Worm (Caenorhabditis elegans) whole organism, L2 larva: ENCODE results near the gene bbln-1.

Source experiments
- alr-1 ChIP-seq: fragments of 150-350 bp; optimal IDR thresholded peaks from 2 replicates; lab custom pipeline; 2014; ENCODE audit warnings: missing biosample characterization, missing genetic modification characterization
- ama-1 ChIP-seq: fragments of 150-350 bp; optimal IDR thresholded peaks from 2 replicates; lab custom pipeline; 2018; ENCODE audit warnings: inconsistent platforms
- elt-1 ChIP-seq: fragments of 150-350 bp; optimal IDR thresholded peaks from 2 replicates; lab custom pipeline; 2014; ENCODE audit warnings: missing biosample characterization, missing genetic modification characterization
- mdl-1 ChIP-seq, 2 experiments: fragments of 150-350 bp in 1 of 2; sonication (generic microtip) in 1 of 2; optimal IDR thresholded peaks; 2 replicates each; lab custom pipeline; 2017; ENCODE audit warnings: missing biosample characterization in 2 of 2, missing genetic modification characterization in 2 of 2
- nhr-77 ChIP-seq: fragments of 150-350 bp; optimal IDR thresholded peaks from 2 replicates; lab custom pipeline; 2014; ENCODE audit warnings: missing biosample characterization, missing genetic modification characterization
- peb-1 ChIP-seq: fragments of 150-350 bp; optimal IDR thresholded peaks from 2 replicates; lab custom pipeline; 2014; ENCODE audit warnings: missing biosample characterization, missing genetic modification characterization
- snpc-4 ChIP-seq: fragments of 150-350 bp; optimal IDR thresholded peaks from 2 replicates; lab custom pipeline; 2014; ENCODE audit warnings: missing biosample characterization, missing genetic modification characterization
- zag-1 ChIP-seq: fragments of 150-350 bp; optimal IDR thresholded peaks from 2 replicates; lab custom pipeline; 2014; ENCODE audit warnings: missing biosample characterization, missing genetic modification characterization
- ztf-11 ChIP-seq: sonication (generic microtip); optimal IDR thresholded peaks from 2 replicates; lab custom pipeline; 2017; ENCODE audit warnings: missing biosample characterization, missing genetic modification characterization

DNA sequence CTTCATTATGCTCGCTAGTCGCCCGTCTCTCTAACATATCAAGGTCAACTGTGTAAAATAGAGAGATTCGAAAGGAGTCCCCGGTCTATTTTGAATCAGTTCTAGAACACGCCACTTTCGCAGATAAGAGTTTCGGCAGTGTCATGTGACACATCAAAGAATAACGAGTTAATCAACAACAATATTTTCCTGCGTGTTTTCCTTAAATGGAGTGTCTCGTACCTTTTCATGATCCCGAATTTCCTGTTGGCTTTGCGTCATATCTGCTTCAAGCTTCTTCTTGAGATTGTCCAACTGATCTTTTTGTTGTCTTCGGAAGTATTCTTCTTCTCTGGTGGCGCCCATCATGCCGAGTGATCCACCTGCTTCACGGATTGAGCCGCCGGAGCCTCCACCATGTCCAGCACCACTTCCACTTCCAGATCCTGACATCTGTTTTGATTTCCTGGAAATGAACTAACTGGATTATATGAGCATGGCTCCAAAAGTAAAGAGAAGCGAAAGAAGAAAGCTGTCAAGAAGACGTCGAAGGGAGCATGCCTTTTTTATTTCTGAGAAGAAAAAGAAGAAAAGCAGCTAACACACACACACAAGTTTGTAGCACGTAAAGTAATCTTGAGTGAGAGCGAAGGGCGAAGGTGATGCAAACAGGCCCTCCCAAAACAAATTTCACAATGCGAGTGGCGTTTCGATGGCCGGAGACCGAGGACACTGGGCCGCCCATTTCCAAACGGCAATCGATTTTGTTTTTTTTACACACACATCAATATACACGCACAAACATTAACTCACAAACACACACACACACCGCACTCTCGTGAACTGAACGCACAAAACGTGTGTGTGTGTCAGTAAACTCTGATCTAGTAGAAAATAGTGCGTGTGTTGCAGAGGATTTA, 36.9 kb downstream of the bbln-1 start:
- TF ChIP-seq alr-1 = no peak
- TF ChIP-seq mdl-1 (tag; optimal IDR thresholded peaks at IDR 0.05; lab: Kevin White, UChicago) = no peak
- peak; percentile 88 for TF ChIP-seq ama-1 (lab: Kevin White, UChicago)
- no peak for TF ChIP-seq ztf-11
- no peak for TF ChIP-seq zag-1
- TF ChIP-seq nhr-77 (tag; lab: Kevin White, UChicago) = no peak
- no peak for TF ChIP-seq elt-1
- no peak for TF ChIP-seq peb-1
- no peak for TF ChIP-seq snpc-4
